Worm (Caenorhabditis elegans) whole organism, mixed stage, embryonic: Measurements from ENCODE around the gene R02F11.11.

Experiments
- M03D4.4 ChIP-seq: sonication (generic microtip); optimal IDR thresholded peaks from 2 replicates; lab custom pipeline; 2017; ENCODE audit warnings: mild to moderate bottlenecking, missing genetic modification characterization, missing compliant biosample characterization
- cnd-1 ChIP-seq: fragments of 200-800 bp; sonication (Bioruptor generic); optimal IDR thresholded peaks from 2 replicates; lab custom pipeline; 2018; ENCODE audit warnings: mild to moderate bottlenecking, missing genetic modification characterization, missing compliant biosample characterization
- elt-1 ChIP-seq: sonication (generic microtip); optimal IDR thresholded peaks from 2 replicates; lab custom pipeline; 2017; ENCODE audit warnings: missing genetic modification characterization, mild to moderate bottlenecking, missing compliant biosample characterization, antibody characterized with exemption, moderate library complexity, borderline replicate concordance; ENCODE audit not compliant: insufficient read depth
- elt-3 ChIP-seq: fragments of 150-350 bp; optimal IDR thresholded peaks from 2 replicates; lab custom pipeline; 2014; ENCODE audit warnings: missing biosample characterization, missing genetic modification characterization
- snpc-4 ChIP-seq: fragments of 150-350 bp; optimal IDR thresholded peaks from 2 replicates; lab custom pipeline; 2014; ENCODE audit warnings: missing biosample characterization, missing genetic modification characterization
- unc-39 ChIP-seq: fragments of 150-350 bp; optimal IDR thresholded peaks from 2 replicates; lab custom pipeline; 2014; ENCODE audit warnings: missing biosample characterization, missing genetic modification characterization
- unc-62 ChIP-seq: fragments of 150-350 bp; optimal IDR thresholded peaks from 2 replicates; lab custom pipeline; 2014; ENCODE audit warnings: missing biosample characterization, missing genetic modification reagents, missing genetic modification characterization

DNA sequence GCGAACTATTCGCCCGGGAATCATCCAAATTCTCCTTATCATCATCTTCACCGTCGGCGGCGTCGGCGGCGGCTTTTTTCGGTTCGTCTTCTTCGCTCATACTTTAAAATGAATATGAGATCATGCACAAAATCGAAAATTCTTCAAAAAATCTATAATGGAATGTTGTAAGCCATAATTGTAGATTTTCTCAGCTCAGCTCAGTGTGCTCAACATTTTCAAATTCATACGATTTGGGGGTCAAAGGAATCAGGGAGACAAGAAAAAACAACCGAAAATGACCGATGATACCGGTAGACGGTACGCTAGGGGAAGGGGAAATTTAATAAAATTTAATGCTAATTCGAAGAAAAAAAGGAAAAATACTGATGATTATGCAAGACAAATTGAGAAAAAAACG, 26.9 kb downstream of the R02F11.11 start, which contains the start of gene ccep-97:
- TF ChIP-seq elt-3 (tag; lab: Kevin White, UChicago), result no peak
- no peak for TF ChIP-seq snpc-4 (tag; lab: Kevin White, UChicago)
- no peak for TF ChIP-seq elt-1 (tag; lab: Kevin White, UChicago)
- TF ChIP-seq cnd-1, result no peak
- TF ChIP-seq unc-62 (GFP tag; lab: Kevin White, UChicago), result no peak
- TF ChIP-seq unc-39 (tag; lab: Kevin White, UChicago), result no peak
- TF ChIP-seq M03D4.4, result no peak
